Fruit fly (Drosophila melanogaster): ENCODE data around the gene drl.

The drl gene

DNA sequence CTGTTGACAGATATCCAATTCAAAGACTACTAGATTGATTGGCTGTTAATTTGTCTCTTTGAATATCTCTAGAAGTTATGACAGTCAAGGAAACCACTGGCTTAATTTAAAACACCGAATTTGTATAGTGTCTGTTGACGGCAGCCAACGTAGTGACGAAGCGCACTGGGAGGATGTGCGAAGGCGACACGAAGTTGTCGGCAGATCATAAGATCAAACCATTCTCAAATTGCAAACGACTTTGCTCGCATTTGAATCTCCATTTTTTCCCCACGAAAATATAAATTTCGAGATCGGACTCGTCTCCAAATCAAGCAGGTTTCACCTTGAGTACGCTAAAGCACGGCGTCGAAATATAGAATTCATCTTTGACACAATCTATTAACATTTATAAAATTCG lies 7.4 kb upstream of the drl start, which contains the start of gene CG42688:
Gene CG42688 (minus strand): TSS at position 101 of the 400 bp plus-strand sequence.
- TF ChIP-seq dsf (GFP tag; optimal IDR thresholded peaks at IDR 0.05; ENCODE audit: borderline replicate concordance): no peak
- TF ChIP-seq Rel (GFP tag; optimal IDR thresholded peaks at IDR 0.05): no peak
- no peak for TF ChIP-seq Rel (tag; optimal IDR thresholded peaks at IDR 0.05)
- no peak for TF ChIP-seq jim (GFP tag; optimal IDR thresholded peaks at IDR 0.05)
- TF ChIP-seq Sp1 (GFP tag; optimal IDR thresholded peaks at IDR 0.05): no peak
- TF ChIP-seq Hr83 (GFP tag; optimal IDR thresholded peaks at IDR 0.05; ENCODE audit: poor library complexity, severe bottlenecking): no peak
- no peak for TF ChIP-seq dmrt93B (GFP tag; optimal IDR thresholded peaks at IDR 0.05)
- no peak for TF ChIP-seq Abd-B (GFP tag; optimal IDR thresholded peaks at IDR 0.05)
- TF ChIP-seq usp (GFP tag; optimal IDR thresholded peaks at IDR 0.05): no peak
- no peak for TF ChIP-seq Dif (GFP tag; optimal IDR thresholded peaks at IDR 0.05; ENCODE audit: partially characterized antibody)
- TF ChIP-seq Dfd (GFP tag; optimal IDR thresholded peaks at IDR 0.05): no peak
- no peak for TF ChIP-seq dl (GFP tag; optimal IDR thresholded peaks at IDR 0.05; ENCODE audit: insufficient read depth in 1 of 2, partially characterized antibody in 2 of 2)

DNA sequence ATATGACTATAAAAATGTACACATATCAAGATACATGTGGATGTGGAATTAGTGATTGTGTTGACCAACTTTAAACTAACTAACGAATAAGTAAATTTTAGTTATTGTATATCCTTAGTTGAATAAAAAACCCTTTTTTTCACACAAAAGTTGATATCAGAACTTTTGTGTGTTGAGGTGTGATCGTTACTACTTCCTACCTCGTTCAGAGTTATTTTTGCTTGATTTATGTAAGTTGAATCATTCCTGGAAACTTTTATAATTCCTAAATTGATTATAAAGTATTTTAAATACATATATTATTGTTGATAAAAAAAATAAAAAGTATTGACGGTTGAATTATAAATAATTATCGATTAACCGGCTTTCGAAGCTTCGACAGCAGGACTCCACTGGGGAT lies 6.5 kb upstream of the drl start, which contains the start of gene CG46059:
Gene CG46059 (minus strand): TSS at position 101 of the 400 bp plus-strand sequence.
- TF ChIP-seq Hnf4 (GFP tag; optimal IDR thresholded peaks at IDR 0.05) (no peak), rgr (GFP tag; optimal IDR thresholded peaks at IDR 0.05) (no peak), dsf (GFP tag; optimal IDR thresholded peaks at IDR 0.05; ENCODE audit: borderline replicate concordance) (no peak), h (GFP tag; optimal IDR thresholded peaks at IDR 0.05) (no peak), Hr78 (GFP tag; optimal IDR thresholded peaks at IDR 0.05) (no peak), CG9705 (GFP tag; optimal IDR thresholded peaks at IDR 0.05) (no peak), Myc (optimal IDR thresholded peaks at IDR 0.05) (no peak), jim (GFP tag; optimal IDR thresholded peaks at IDR 0.05) (no peak), N (GFP tag; optimal IDR thresholded peaks at IDR 0.05) (no peak), psq (GFP tag; optimal IDR thresholded peaks at IDR 0.05) (no peak)

DNA sequence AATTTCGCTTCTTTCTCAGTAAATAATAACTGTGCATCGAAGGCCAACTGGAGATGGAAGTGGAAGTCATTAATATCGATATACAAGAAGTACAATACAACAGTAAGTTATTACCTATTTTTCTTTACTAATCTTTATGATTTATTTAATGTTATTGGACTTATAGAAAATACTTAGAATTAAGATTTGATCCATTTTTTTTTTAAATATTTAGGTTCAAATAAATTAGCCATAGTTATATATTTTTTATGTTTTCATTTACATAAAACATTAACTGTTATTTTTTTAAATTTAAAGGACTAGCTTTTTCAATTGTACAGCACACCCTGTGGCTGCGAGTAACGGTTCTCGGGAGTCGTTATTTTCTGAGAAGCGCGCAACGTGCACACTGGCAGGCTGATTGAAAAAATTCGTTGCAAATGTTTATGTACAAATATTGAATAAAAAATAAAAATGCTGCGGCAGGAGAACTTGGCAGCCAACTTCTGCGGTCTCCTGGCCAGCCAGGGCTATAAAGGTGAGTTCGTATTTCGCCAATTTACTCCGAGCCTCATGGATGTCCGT lies 4.4 kb upstream of the drl start, which contains the start of the genes gammaTub37C and pigeon:
Gene gammaTub37C (minus strand): TSS at position 51 of the 564 bp plus-strand sequence.
Gene pigeon (plus strand): TSS at position 368 of the 564 bp plus-strand sequence.
- no peak for TF ChIP-seq tai (GFP tag; optimal IDR thresholded peaks at IDR 0.05)
- no peak for TF ChIP-seq usp (GFP tag; optimal IDR thresholded peaks at IDR 0.05)
- TF ChIP-seq N (GFP tag; optimal IDR thresholded peaks at IDR 0.05): no peak
- TF ChIP-seq Dfd (GFP tag; optimal IDR thresholded peaks at IDR 0.05): no peak
- no peak for TF ChIP-seq dsf (GFP tag; optimal IDR thresholded peaks at IDR 0.05; ENCODE audit: borderline replicate concordance)
- no peak for TF ChIP-seq lola (GFP tag; optimal IDR thresholded peaks at IDR 0.05)
- no peak for TF ChIP-seq brk (GFP tag; optimal IDR thresholded peaks at IDR 0.05)
- no peak for TF ChIP-seq CG32264 (GFP tag; optimal IDR thresholded peaks at IDR 0.05)
- no peak for TF ChIP-seq Hr83 (GFP tag; optimal IDR thresholded peaks at IDR 0.05; ENCODE audit: poor library complexity, severe bottlenecking)
- TF ChIP-seq Abd-B (GFP tag; optimal IDR thresholded peaks at IDR 0.05): no peak
- no peak for TF ChIP-seq OdsH (GFP tag; optimal IDR thresholded peaks at IDR 0.05)
- no peak for TF ChIP-seq Sp1 (GFP tag; optimal IDR thresholded peaks at IDR 0.05)
- TF ChIP-seq ey (GFP tag; optimal IDR thresholded peaks at IDR 0.05): no peak
- TF ChIP-seq CG9705 (GFP tag; optimal IDR thresholded peaks at IDR 0.05): no peak
- no peak for TF ChIP-seq Rel (GFP tag; optimal IDR thresholded peaks at IDR 0.05)
- no peak for TF ChIP-seq Rel (tag; optimal IDR thresholded peaks at IDR 0.05)
- TF ChIP-seq CrebA (GFP tag; optimal IDR thresholded peaks at IDR 0.05; ENCODE audit: borderline replicate concordance): no peak
- no peak for TF ChIP-seq Dif (GFP tag; optimal IDR thresholded peaks at IDR 0.05; ENCODE audit: partially characterized antibody)
- no peak for TF ChIP-seq Hr78 (GFP tag; optimal IDR thresholded peaks at IDR 0.05)
- no peak for TF ChIP-seq pan (optimal IDR thresholded peaks at IDR 0.05)

DNA sequence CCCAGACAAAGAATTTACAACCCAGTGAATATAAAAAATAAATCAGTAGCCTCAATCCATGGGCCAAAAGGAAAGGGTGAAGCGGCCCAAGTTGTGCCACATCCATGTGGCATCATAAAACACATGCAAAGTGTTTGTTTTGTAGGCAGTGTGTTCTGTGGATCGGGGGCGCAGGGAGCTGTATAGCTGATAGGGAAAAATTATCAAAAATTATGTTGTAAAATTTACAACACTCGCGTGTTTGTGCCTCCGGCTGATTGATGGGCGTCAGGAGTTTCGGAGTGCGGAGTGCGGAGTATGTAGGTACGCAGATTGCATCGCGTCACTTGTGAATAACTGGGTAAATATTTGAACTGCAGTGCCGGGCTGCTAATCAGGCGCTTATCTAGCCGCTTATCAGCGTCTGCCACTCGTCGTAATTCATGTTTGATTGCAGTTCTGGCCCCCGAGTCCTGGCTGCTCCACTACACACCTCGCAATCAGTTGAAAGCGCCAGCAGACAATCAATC lies 1.7 kb downstream of the drl start:
- TF ChIP-seq Myc (optimal IDR thresholded peaks at IDR 0.05): no peak
- no peak for TF ChIP-seq fru (GFP tag; optimal IDR thresholded peaks at IDR 0.05)
- TF ChIP-seq pan (optimal IDR thresholded peaks at IDR 0.05): no peak
- no peak for TF ChIP-seq dmrt93B (GFP tag; optimal IDR thresholded peaks at IDR 0.05)
- TF ChIP-seq CrebA (GFP tag; optimal IDR thresholded peaks at IDR 0.05; ENCODE audit: borderline replicate concordance): no peak
- no peak for TF ChIP-seq N (GFP tag; optimal IDR thresholded peaks at IDR 0.05)
- no peak for TF ChIP-seq Hnf4 (GFP tag; optimal IDR thresholded peaks at IDR 0.05)
- no peak for TF ChIP-seq HLH106 (tag; optimal IDR thresholded peaks at IDR 0.05)
- no peak for TF ChIP-seq br (GFP tag; optimal IDR thresholded peaks at IDR 0.05)
- TF ChIP-seq Hr83 (GFP tag; optimal IDR thresholded peaks at IDR 0.05; ENCODE audit: poor library complexity, severe bottlenecking): no peak
- no peak for TF ChIP-seq ey (GFP tag; optimal IDR thresholded peaks at IDR 0.05)
- no peak for TF ChIP-seq CG9705 (GFP tag; optimal IDR thresholded peaks at IDR 0.05)
- TF ChIP-seq Dif (GFP tag; optimal IDR thresholded peaks at IDR 0.05; ENCODE audit: partially characterized antibody): no peak
- no peak for TF ChIP-seq OdsH (GFP tag; optimal IDR thresholded peaks at IDR 0.05)
- TF ChIP-seq CG32264 (GFP tag; optimal IDR thresholded peaks at IDR 0.05): no peak
- TF ChIP-seq Rel (GFP tag; optimal IDR thresholded peaks at IDR 0.05): no peak
- TF ChIP-seq Rel (tag; optimal IDR thresholded peaks at IDR 0.05): no peak
- TF ChIP-seq jim (GFP tag; optimal IDR thresholded peaks at IDR 0.05): no peak
- no peak for TF ChIP-seq Dfd (GFP tag; optimal IDR thresholded peaks at IDR 0.05)
- TF ChIP-seq psq (GFP tag; optimal IDR thresholded peaks at IDR 0.05): no peak
- TF ChIP-seq Mio (GFP tag; optimal IDR thresholded peaks at IDR 0.05): no peak
